Fruit fly (Drosophila melanogaster): ENCODE results near the gene mtSSB.

Gene mtSSB

dm6 chr3R:16186791-16187681, 18.0 kb downstream of the mtSSB start, which contains the start of gene sra (continued):
- TF ChIP-seq zen (tag; optimal IDR thresholded peaks at IDR 0.05) = no peak
- peak; percentile 77 for TF ChIP-seq MESR4 (GFP tag; optimal IDR thresholded peaks at IDR 0.05)
- TF ChIP-seq Adf1 (GFP tag; IDR thresholded peaks at IDR 0.05) = peak; percentile 59; the same call in 1 of the 2 replicates
- peak; percentile 80 for TF ChIP-seq crol (GFP tag; IDR thresholded peaks at IDR 0.05)
- TF ChIP-seq Dip2 (GFP tag; IDR thresholded peaks at IDR 0.05) = no peak
- peak; percentile 12 for TF ChIP-seq CG10209 (GFP tag; optimal IDR thresholded peaks at IDR 0.05)
- TF ChIP-seq CG6272 (GFP tag; IDR thresholded peaks at IDR 0.05) = peak; percentile 21; the same call in 1 of the 2 replicates
- no peak for TF ChIP-seq Ada2b (GFP tag; IDR thresholded peaks at IDR 0.05)
- TF ChIP-seq Ptx1 (GFP tag; IDR thresholded peaks at IDR 0.05) = 0 out of 2 replicates have a peak, but pooled peaks have one; percentile 10
- no peak for TF ChIP-seq jigr1 (GFP tag; IDR thresholded peaks at IDR 0.05)
- no peak for TF ChIP-seq CG30431 (GFP tag; optimal IDR thresholded peaks at IDR 0.05)
- TF ChIP-seq sna (GFP tag; IDR thresholded peaks at IDR 0.05; ENCODE audit: partially characterized antibody) = peak; percentile 97
- TF ChIP-seq CG18599 (GFP tag; optimal IDR thresholded peaks at IDR 0.05) = peak; percentile 45
- peak in 1 of 2 experiments; percentile 0 for TF ChIP-seq Hr51 (GFP tag; optimal IDR thresholded peaks at IDR 0.05)
- peak; percentile 66 for TF ChIP-seq CG9932 (GFP tag; IDR thresholded peaks at IDR 0.05)
- TF ChIP-seq CG33557 (GFP tag; optimal IDR thresholded peaks at IDR 0.05) = no peak
- peak; percentile 43 for TF ChIP-seq wek (GFP tag; optimal IDR thresholded peaks at IDR 0.05)
- TF ChIP-seq dimm (GFP tag; IDR thresholded peaks at IDR 0.05) = no peak
- no peak for TF ChIP-seq CG3726 (GFP tag; IDR thresholded peaks at IDR 0.05)
- peak; percentile 22 for TF ChIP-seq Bteb2 (GFP tag; optimal IDR thresholded peaks at IDR 0.05)
- no peak for TF ChIP-seq CG18476 (GFP tag; optimal IDR thresholded peaks at IDR 0.05)
- no peak for TF ChIP-seq gt (GFP tag; IDR thresholded peaks at IDR 0.05)
- TF ChIP-seq Sry-δ (GFP tag; optimal IDR thresholded peaks at IDR 0.05) = peak; percentile 99
- TF ChIP-seq CG6254 (GFP tag; optimal IDR thresholded peaks at IDR 0.05) = no peak
- TF ChIP-seq zfh2 (GFP tag; optimal IDR thresholded peaks at IDR 0.05) = peak; percentile 38
- TF ChIP-seq cad (GFP tag; optimal IDR thresholded peaks at IDR 0.05) = no peak
- no peak for TF ChIP-seq Doc2 (GFP tag; IDR thresholded peaks at IDR 0.05)
- TF ChIP-seq Opbp (GFP tag; IDR thresholded peaks at IDR 0.05; ENCODE audit: partially characterized antibody) = peak; percentile 98
- peak in 1 of 3 experiments; percentile 80 for TF ChIP-seq Stat92E (GFP tag; optimal IDR thresholded peaks at IDR 0.05)
- TF ChIP-seq al (GFP tag; IDR thresholded peaks at IDR 0.05) = no peak; the same call in 1 of the 2 replicates
- no peak for TF ChIP-seq gsb (GFP tag; IDR thresholded peaks at IDR 0.05)
- TF ChIP-seq unc-4 (GFP tag; IDR thresholded peaks at IDR 0.05; ENCODE audit: partially characterized antibody) = peak; percentile 96
- TF ChIP-seq sug (tag; optimal IDR thresholded peaks at IDR 0.05) = peak; percentile 46
- TF ChIP-seq knrl (GFP tag; IDR thresholded peaks at IDR 0.05; ENCODE audit: partially characterized antibody) = peak; percentile 92
- no peak for TF ChIP-seq zf30C (GFP tag; optimal IDR thresholded peaks at IDR 0.05)
- peak; percentile 46 for TF ChIP-seq Dp (GFP tag; optimal IDR thresholded peaks at IDR 0.05)
- TF ChIP-seq lmd (GFP tag; IDR thresholded peaks at IDR 0.05) = no peak
- peak; percentile 31 for TF ChIP-seq mam (GFP tag; optimal IDR thresholded peaks at IDR 0.05)
- peak; percentile 71 for TF ChIP-seq p53 (GFP tag; optimal IDR thresholded peaks at IDR 0.05)
- TF ChIP-seq Dek (tag; optimal IDR thresholded peaks at IDR 0.05) = no peak
- peak; percentile 45 for TF ChIP-seq ash1 (GFP tag; optimal IDR thresholded peaks at IDR 0.05)
- peak; percentile 54 for TF ChIP-seq Myb (GFP tag; optimal IDR thresholded peaks at IDR 0.05)
- peak; percentile 37 for TF ChIP-seq CG17385 (GFP tag; optimal IDR thresholded peaks at IDR 0.05)
- no peak for TF ChIP-seq CG12942 (GFP tag; optimal IDR thresholded peaks at IDR 0.05)
- no peak for TF ChIP-seq CG15479 (GFP tag; optimal IDR thresholded peaks at IDR 0.05)
- peak; percentile 98 for TF ChIP-seq Jarid2 (GFP tag; optimal IDR thresholded peaks at IDR 0.05)
- no peak for TF ChIP-seq Lpt (GFP tag; optimal IDR thresholded peaks at IDR 0.05)
- TF ChIP-seq CG10979 (tag; optimal IDR thresholded peaks at IDR 0.05) = peak; percentile 13

Data from whole organism, embryonic.